Worm (Caenorhabditis elegans) whole organism, early embryonic: ENCODE results near the gene H20J04.6.

ENCODE experiments used
- B0310.2 ChIP-seq: sonication (generic microtip); optimal IDR thresholded peaks from 2 replicates; lab custom pipeline; 2016; ENCODE audit warnings: mild to moderate bottlenecking, missing genetic modification characterization, missing compliant biosample characterization
- ama-1 ChIP-seq: fragments of 150-350 bp; optimal IDR thresholded peaks from 2 replicates; lab custom pipeline; 2014
- ets-7 ChIP-seq: sonication (generic microtip); optimal IDR thresholded peaks from 2 replicates; lab custom pipeline; 2016; ENCODE audit warnings: missing genotype, missing genetic modification characterization, missing compliant biosample characterization
- hnd-1 ChIP-seq: sonication (generic microtip); optimal IDR thresholded peaks from 2 replicates; lab custom pipeline; 2016; ENCODE audit warnings: missing genetic modification characterization, missing compliant biosample characterization
- pes-1 ChIP-seq: fragments of 200-800 bp; sonication (Bioruptor generic); IDR thresholded peaks from 2 replicates; pipeline ENCODE4 v1.3.6; 2022; ENCODE audit warnings: missing genetic modification reagents, missing genetic modification characterization, missing compliant biosample characterization
- sea-1 ChIP-seq: fragments of 200-800 bp; sonication (Bioruptor generic); conservative IDR thresholded peaks from 2 replicates; pipeline ENCODE4 v1.3.6; 2022; ENCODE audit warnings: missing genetic modification characterization, missing compliant biosample characterization
- tbx-11 ChIP-seq: fragments of 200-800 bp; sonication (Bioruptor generic); IDR thresholded peaks from 2 replicates; pipeline ENCODE4 v1.3.6; 2022; ENCODE audit warnings: missing genetic modification characterization, missing compliant biosample characterization

DNA sequence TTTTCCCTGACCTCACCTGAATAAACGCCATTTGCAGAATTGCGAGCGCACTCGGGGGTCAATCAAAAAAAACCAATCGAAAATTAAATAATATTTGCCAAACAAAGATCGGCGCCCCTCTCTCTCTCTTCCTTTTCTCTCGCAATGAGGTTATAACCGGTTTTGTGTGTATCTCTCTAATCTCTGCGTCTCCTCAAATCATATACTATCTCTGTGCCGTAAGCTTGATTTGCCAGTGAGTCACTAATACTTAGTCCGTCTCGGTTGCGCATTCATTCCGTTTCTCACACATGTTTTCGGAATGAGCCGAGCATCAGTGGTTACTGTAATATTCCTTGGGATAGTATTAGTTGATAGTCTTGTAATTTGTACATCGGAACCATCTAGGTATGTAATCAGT lies 39.0 kb downstream of the H20J04.6 start:
- TF ChIP-seq ama-1 (lab: Kevin White, UChicago) (no peak), B0310.2 (tag; lab: Kevin White, UChicago) (no peak), ets-7 (tag; lab: Kevin White, UChicago) (no peak), pes-1 (GFP tag; lab: Robert Waterston, UW) (no peak), hnd-1 (tag; lab: Kevin White, UChicago) (no peak), tbx-11 (GFP tag; lab: Robert Waterston, UW) (no peak), sea-1 (no peak)
